Fruit fly (Drosophila melanogaster) whole organism, prepupa: Measurements from ENCODE around the gene NitFhit.

Experiments
- CG11294 ChIP-seq: fragments of 200-800 bp; sonication (Bioruptor generic); IDR thresholded peaks from 2 replicates; pipeline ENCODE4 v1.3.6; 2022; ENCODE audit warnings: missing biosample characterization, missing genetic modification characterization
- CG31627 ChIP-seq: fragments of 200-800 bp; sonication (Bioruptor generic); optimal IDR thresholded peaks from 3 replicates; lab custom pipeline; 2016; ENCODE audit warnings: missing biosample characterization, missing genetic modification characterization
- CG32006 ChIP-seq: fragments of 200-800 bp; sonication (Bioruptor generic); optimal IDR thresholded peaks from 3 replicates; lab custom pipeline; 2017; ENCODE audit warnings: missing biosample characterization, mild to moderate bottlenecking, missing genetic modification characterization
- CG4318 ChIP-seq: fragments of 200-800 bp; sonication (Bioruptor generic); optimal IDR thresholded peaks from 3 replicates; lab custom pipeline; 2017; ENCODE audit warnings: missing biosample characterization, mild to moderate bottlenecking, missing genetic modification characterization
- CG6808 ChIP-seq: fragments of 200-800 bp; sonication (Bioruptor generic); optimal IDR thresholded peaks from 3 replicates; lab custom pipeline; 2017; ENCODE audit warnings: missing biosample characterization, missing genetic modification characterization, mild to moderate bottlenecking, moderate library complexity, missing genetic modification reagents
- Sox102F ChIP-seq: fragments of 200-800 bp; sonication (Bioruptor generic); optimal IDR thresholded peaks from 2 replicates; lab custom pipeline; 2016; ENCODE audit warnings: missing biosample characterization, mild to moderate bottlenecking, missing genetic modification characterization
- eg ChIP-seq: fragments of 200-800 bp; sonication (Bioruptor generic); IDR thresholded peaks from 3 replicates; pipeline ENCODE4 v1.3.6; 2022; ENCODE audit warnings: missing biosample characterization, missing genetic modification characterization
- fd85E ChIP-seq: fragments of 200-800 bp; sonication (Bioruptor generic); optimal IDR thresholded peaks from 3 replicates; lab custom pipeline; 2016; ENCODE audit warnings: missing biosample characterization, missing genetic modification characterization
- spab ChIP-seq: fragments of 200-800 bp; sonication (Bioruptor generic); optimal IDR thresholded peaks from 2 replicates; lab custom pipeline; 2017; ENCODE audit warnings: missing biosample characterization, mild to moderate bottlenecking, missing genetic modification characterization, missing genetic modification reagents

- TF ChIP-seq CG32006 (GFP tag; lab: Kevin White, UChicago) (no peak), CG4318 (GFP tag; lab: Kevin White, UChicago) (no peak), CG11294 (GFP tag; lab: Robert Waterston, UW) (no peak), CG31627 (GFP tag; lab: Kevin White, UChicago) (no peak), Sox102F (GFP tag; lab: Kevin White, UChicago) (no peak), eg (GFP tag; lab: Robert Waterston, UW) (no peak), spab (no peak), CG6808 (GFP tag; lab: Kevin White, UChicago) (no peak), fd85E (GFP tag; lab: Kevin White, UChicago) (no peak)
These were observed 44.0 kb upstream of the NitFhit start for dm6 chr3L:159406-160084.
